Worm (Caenorhabditis elegans) whole organism, L4 larva: ENCODE data around the gene unc-16.

Experiments
- F10B5.3 ChIP-seq: sonication (generic microtip); optimal IDR thresholded peaks from 2 replicates; lab custom pipeline; 2016; ENCODE audit warnings: mild to moderate bottlenecking, missing genetic modification characterization, missing compliant biosample characterization
- F37D6.2 ChIP-seq: sonication (generic microtip); optimal IDR thresholded peaks from 2 replicates; lab custom pipeline; 2016; ENCODE audit warnings: mild to moderate bottlenecking, missing genetic modification characterization, missing compliant biosample characterization
- dpl-1 ChIP-seq: fragments of 150-350 bp; optimal IDR thresholded peaks from 2 replicates; lab custom pipeline; 2014; ENCODE audit warnings: missing biosample characterization, missing genetic modification reagents, missing genetic modification characterization
- lim-7 ChIP-seq: fragments of 200-800 bp; sonication (Bioruptor generic); IDR thresholded peaks from 2 replicates; pipeline ENCODE4 v1.3.6; 2022; ENCODE audit warnings: missing genetic modification characterization, missing compliant biosample characterization
- nhr-102 ChIP-seq: sonication (generic microtip); optimal IDR thresholded peaks from 2 replicates; lab custom pipeline; 2016; ENCODE audit warnings: mild to moderate bottlenecking, missing genetic modification characterization, moderate library complexity, missing compliant biosample characterization
- nhr-11 ChIP-seq: fragments of 150-350 bp; optimal IDR thresholded peaks from 2 replicates; lab custom pipeline; 2014; ENCODE audit warnings: missing biosample characterization, missing genetic modification characterization
- nhr-48 ChIP-seq: sonication (generic microtip); optimal IDR thresholded peaks from 2 replicates; lab custom pipeline; 2016; ENCODE audit warnings: mild to moderate bottlenecking, missing genetic modification characterization, missing compliant biosample characterization
- nhr-76 ChIP-seq: fragments of 150-350 bp; optimal IDR thresholded peaks from 2 replicates; lab custom pipeline; 2014; ENCODE audit warnings: missing biosample characterization, missing genetic modification characterization
- skn-1 ChIP-seq: fragments of 150-350 bp; optimal IDR thresholded peaks from 2 replicates; lab custom pipeline; 2014; ENCODE audit warnings: missing biosample characterization, missing genetic modification characterization

DNA sequence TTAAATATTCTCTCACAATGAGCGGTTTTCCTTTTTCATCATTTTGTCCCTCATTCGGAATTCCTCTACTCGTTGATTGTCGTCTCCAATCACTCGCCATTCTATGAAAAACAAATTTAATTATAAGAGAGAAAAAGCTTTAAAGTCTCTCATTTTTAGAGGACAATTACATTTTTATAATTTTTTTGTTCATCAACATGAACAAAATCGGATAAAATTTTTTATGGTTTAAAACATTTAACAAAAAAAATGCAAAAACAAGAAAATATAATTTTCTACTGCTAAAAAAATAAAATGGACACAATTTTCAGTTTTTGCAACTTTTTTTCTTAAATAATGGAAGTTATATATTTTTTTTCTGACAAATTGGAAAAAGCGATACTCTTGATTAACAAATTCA lies 29.9 kb upstream of the unc-16 start, which contains the start of gene F55H2.7:
- TF ChIP-seq dpl-1 (GFP tag; lab: Kevin White, UChicago) (no peak), nhr-48 (tag; lab: Kevin White, UChicago) (no peak), F37D6.2 (tag; lab: Kevin White, UChicago) (no peak), nhr-11 (tag; lab: Kevin White, UChicago) (no peak), F10B5.3 (tag; lab: Kevin White, UChicago) (no peak), nhr-102 (no peak), skn-1 (no peak), nhr-76 (no peak), lim-7 (no peak)
